Worm (Caenorhabditis elegans) whole organism, L4 larva: ENCODE measurements around the gene ZC443.1.

Experiments used
- T20F7.1 ChIP-seq: fragments of 200-800 bp; sonication (Bioruptor generic); optimal IDR thresholded peaks from 2 replicates; lab custom pipeline; 2018; ENCODE audit warnings: mild to moderate bottlenecking, missing genetic modification characterization, missing compliant biosample characterization
- arid-1 ChIP-seq: fragments of 200-800 bp; sonication (Bioruptor generic); conservative IDR thresholded peaks from 2 replicates; pipeline ENCODE4 v1.3.6; 2022; ENCODE audit warnings: missing genetic modification reagents, missing genetic modification characterization, missing compliant biosample characterization
- ceh-28 ChIP-seq: fragments of 150-350 bp; optimal IDR thresholded peaks from 2 replicates; lab custom pipeline; 2014; ENCODE audit warnings: missing biosample characterization, missing genetic modification reagents, missing genetic modification characterization
- ceh-62 ChIP-seq: sonication (generic microtip); optimal IDR thresholded peaks from 2 replicates; lab custom pipeline; 2017; ENCODE audit warnings: missing biosample characterization, missing genetic modification characterization
- ces-1 ChIP-seq: fragments of 150-350 bp; sonication (generic microtip); optimal IDR thresholded peaks from 4 replicates; lab custom pipeline; 2014; ENCODE audit warnings: missing biosample characterization, missing genetic modification reagents, missing genetic modification characterization
- daf-16 ChIP-seq, 3 experiments: sonication (generic microtip); optimal IDR thresholded peaks; 2 replicates each; lab custom pipeline; 2016 to 2017; ENCODE audit warnings: missing genetic modification characterization in 3 of 3, missing genetic modification reagents in 3 of 3, mild to moderate bottlenecking in 2 of 3, missing compliant biosample characterization in 2 of 3, missing biosample characterization in 1 of 3, moderate library complexity in 1 of 3
- daf-19 ChIP-seq: fragments of 200-800 bp; sonication (Bioruptor generic); conservative IDR thresholded peaks from 2 replicates; pipeline ENCODE4 v1.3.6; 2022; ENCODE audit warnings: missing genetic modification characterization, missing compliant biosample characterization
- dmd-8 ChIP-seq: fragments of 200-800 bp; sonication (Bioruptor generic); IDR thresholded peaks from 2 replicates; pipeline ENCODE4 v1.3.6; 2022; ENCODE audit warnings: missing genetic modification characterization, missing compliant biosample characterization
- dpl-1 ChIP-seq: fragments of 150-350 bp; optimal IDR thresholded peaks from 2 replicates; lab custom pipeline; 2014; ENCODE audit warnings: missing biosample characterization, missing genetic modification reagents, missing genetic modification characterization
- egl-27 ChIP-seq: sonication (generic microtip); optimal IDR thresholded peaks from 3 replicates; lab custom pipeline; 2017; ENCODE audit warnings: missing biosample characterization, missing genetic modification reagents, missing genetic modification characterization
- fos-1 ChIP-seq: fragments of 150-350 bp; optimal IDR thresholded peaks from 2 replicates; lab custom pipeline; 2014; ENCODE audit warnings: missing biosample characterization, missing genetic modification characterization
- hif-1 ChIP-seq, 2 experiments: sonication (generic microtip); optimal IDR thresholded peaks; 2 replicates each; lab custom pipeline; 2016 to 2017; ENCODE audit warnings: missing compliant biosample characterization in 2 of 2, missing genetic modification characterization in 2 of 2, missing genetic modification reagents in 2 of 2, missing genotype in 2 of 2, mild to moderate bottlenecking in 1 of 2
- hlh-30 ChIP-seq: sonication (generic microtip); optimal IDR thresholded peaks from 2 replicates; lab custom pipeline; 2017; ENCODE audit warnings: antibody characterized with exemption, mild to moderate bottlenecking, missing genetic modification characterization, missing compliant biosample characterization; ENCODE audit not compliant: insufficient read depth
- hmg-1.1 ChIP-seq: fragments of 200-800 bp; sonication (Bioruptor generic); IDR thresholded peaks from 2 replicates; pipeline ENCODE4 v1.3.6; 2022; ENCODE audit warnings: missing genetic modification reagents, missing genetic modification characterization, missing compliant biosample characterization
- jun-1 ChIP-seq: fragments of 150-350 bp; optimal IDR thresholded peaks from 2 replicates; lab custom pipeline; 2014; ENCODE audit warnings: missing biosample characterization, missing genetic modification reagents, missing genetic modification characterization
- lim-7 ChIP-seq: fragments of 200-800 bp; sonication (Bioruptor generic); IDR thresholded peaks from 2 replicates; pipeline ENCODE4 v1.3.6; 2022; ENCODE audit warnings: missing genetic modification characterization, missing compliant biosample characterization
- lin-15B ChIP-seq: fragments of 150-350 bp; sonication (generic microtip); optimal IDR thresholded peaks from 3 replicates; lab custom pipeline; 2014; ENCODE audit warnings: missing biosample characterization, missing genetic modification characterization
- lsy-2 ChIP-seq, 2 experiments: fragments of 150-350 bp in 1 of 2; sonication (generic microtip) in 1 of 2; optimal IDR thresholded peaks; 2 replicates each; lab custom pipeline; 2014 to 2017; ENCODE audit warnings: missing biosample characterization in 2 of 2, missing genetic modification characterization in 2 of 2
- madf-9 ChIP-seq: fragments of 200-800 bp; sonication (Bioruptor generic); conservative IDR thresholded peaks from 2 replicates; pipeline ENCODE4 v1.3.6; 2022; ENCODE audit warnings: missing genetic modification reagents, missing genetic modification characterization, missing compliant biosample characterization
- mdt-29 ChIP-seq: fragments of 200-800 bp; sonication (Bioruptor generic); IDR thresholded peaks from 2 replicates; pipeline ENCODE4 v1.3.6; 2022; ENCODE audit warnings: missing genetic modification reagents, missing genetic modification characterization, missing compliant biosample characterization
- mxl-3 ChIP-seq: fragments of 200-800 bp; sonication (Bioruptor generic); optimal IDR thresholded peaks from 2 replicates; lab custom pipeline; 2018; ENCODE audit warnings: mild to moderate bottlenecking, missing genetic modification characterization, missing compliant biosample characterization
- nhr-10 ChIP-seq: fragments of 150-350 bp; optimal IDR thresholded peaks from 2 replicates; lab custom pipeline; 2014; ENCODE audit warnings: missing biosample characterization, missing genetic modification characterization
- nhr-111 ChIP-seq: fragments of 200-800 bp; sonication (Bioruptor generic); optimal IDR thresholded peaks from 2 replicates; lab custom pipeline; 2018; ENCODE audit warnings: mild to moderate bottlenecking, missing genetic modification characterization, missing compliant biosample characterization
- nhr-25 ChIP-seq: sonication (generic microtip); optimal IDR thresholded peaks from 2 replicates; lab custom pipeline; 2017; ENCODE audit warnings: missing genetic modification characterization, mild to moderate bottlenecking, missing compliant biosample characterization, antibody characterized with exemption, moderate library complexity, borderline replicate concordance; ENCODE audit not compliant: insufficient read depth
- nhr-41 ChIP-seq: fragments of 200-800 bp; sonication (Bioruptor generic); IDR thresholded peaks from 2 replicates; pipeline ENCODE4 v1.3.6; 2022; ENCODE audit warnings: missing genetic modification reagents, missing genetic modification characterization, missing compliant biosample characterization
- nhr-42 ChIP-seq: fragments of 200-800 bp; sonication (Bioruptor generic); IDR thresholded peaks from 2 replicates; pipeline ENCODE4 v1.3.6; 2022; ENCODE audit warnings: missing genetic modification characterization, missing compliant biosample characterization
- nhr-6 ChIP-seq: fragments of 150-350 bp; optimal IDR thresholded peaks from 2 replicates; lab custom pipeline; 2014; ENCODE audit warnings: missing biosample characterization, missing genetic modification characterization
- nhr-76 ChIP-seq: fragments of 150-350 bp; optimal IDR thresholded peaks from 2 replicates; lab custom pipeline; 2014; ENCODE audit warnings: missing biosample characterization, missing genetic modification characterization
- pha-4 ChIP-seq, 2 experiments: fragments of 150-350 bp in 1 of 2; fragments of 200-800 bp in 1 of 2; sonication (Bioruptor generic) in 1 of 2; IDR thresholded peaks in 1 of 2; optimal IDR thresholded peaks in 1 of 2; 2 replicates each; pipeline versions ENCODE4 v1.3.6 to Lab custom; 2014 to 2022; ENCODE audit warnings: missing genetic modification characterization in 2 of 2, missing genetic modification reagents in 2 of 2, missing biosample characterization in 1 of 2, missing compliant biosample characterization in 1 of 2
- pqm-1 ChIP-seq: sonication (generic microtip); optimal IDR thresholded peaks from 2 replicates; lab custom pipeline; 2017; ENCODE audit warnings: missing biosample characterization, missing genetic modification characterization
- set-16 ChIP-seq: fragments of 200-800 bp; sonication (Bioruptor generic); IDR thresholded peaks from 2 replicates; pipeline ENCODE4 v1.3.6; 2022; ENCODE audit warnings: missing genetic modification reagents, missing genetic modification characterization, missing compliant biosample characterization
- unc-39 ChIP-seq: sonication (generic microtip); optimal IDR thresholded peaks from 2 replicates; lab custom pipeline; 2017; ENCODE audit warnings: missing biosample characterization, missing genetic modification characterization
- unc-62 ChIP-seq, 3 experiments: fragments of 150-350 bp in 1 of 3; sonication (generic microtip); optimal IDR thresholded peaks in 2 of 3; peaks in 1 of 3; 1 replicate in 1 of 3; 2 replicates in 2 of 3; lab custom pipeline; 2014 to 2017; ENCODE audit warnings: missing biosample characterization in 3 of 3, missing genetic modification characterization in 3 of 3, missing genetic modification reagents in 3 of 3, missing genotype in 1 of 3
- vab-7 ChIP-seq: fragments of 200-800 bp; sonication (Bioruptor generic); IDR thresholded peaks from 2 replicates; pipeline ENCODE4 v1.3.6; 2022; ENCODE audit warnings: missing genetic modification reagents, missing genetic modification characterization, missing compliant biosample characterization
- zip-2 ChIP-seq: fragments of 150-350 bp; optimal IDR thresholded peaks from 2 replicates; lab custom pipeline; 2014; ENCODE audit warnings: missing biosample characterization, missing genetic modification characterization

ZC443.1 gene

ce11 chrV:12773852-12774251, 36.0 kb downstream of the ZC443.1 start:
- no peak for TF ChIP-seq dmd-8 (GFP tag; lab: Robert Waterston, UW)
- no peak for TF ChIP-seq pha-4 (GFP tag; IDR thresholded peaks at IDR 0.05; lab: Robert Waterston, UW)
- no peak for TF ChIP-seq pha-4 (tag; optimal IDR thresholded peaks at IDR 0.05; lab: Kevin White, UChicago)
- no peak for TF ChIP-seq arid-1
- TF ChIP-seq lin-15B (tag; lab: Kevin White, UChicago) = no peak
- TF ChIP-seq hif-1 (tag; optimal IDR thresholded peaks at IDR 0.05; lab: Kevin White, UChicago) = no peak
- no peak for TF ChIP-seq fos-1 (tag; lab: Kevin White, UChicago)
- TF ChIP-seq daf-19 (GFP tag; lab: Robert Waterston, UW) = no peak
- no peak for TF ChIP-seq mxl-3
- TF ChIP-seq nhr-6 = no peak
- no peak for TF ChIP-seq unc-39 (tag; lab: Kevin White, UChicago)
- no peak for TF ChIP-seq lim-7 (GFP tag; lab: Robert Waterston, UW)

ce11 chrV:12773222-12773621, 36.7 kb downstream of the ZC443.1 start, which contains the start of gene ZC455.1:
ZC455.1 (plus strand) TSS chrV:12773522.
- TF ChIP-seq hmg-1.1 (GFP tag; lab: Robert Waterston, UW) (no peak), madf-9 (GFP tag; lab: Robert Waterston, UW) (no peak), nhr-76 (no peak), nhr-25 (tag; lab: Kevin White, UChicago) (no peak), nhr-111 (GFP tag; lab: Kevin White, UChicago) (no peak), zip-2 (tag; lab: Kevin White, UChicago) (no peak), egl-27 (tag; lab: Kevin White, UChicago) (no peak), ceh-62 (tag; lab: Kevin White, UChicago) (no peak), ces-1 (no peak), jun-1 (tag; lab: Kevin White, UChicago) (no peak), set-16 (no peak), nhr-10 (tag; lab: Kevin White, UChicago) (no peak), fos-1 (tag; lab: Kevin White, UChicago) (no peak), nhr-41 (GFP tag; lab: Robert Waterston, UW) (no peak)

- no peak for TF ChIP-seq nhr-42 (GFP tag; lab: Robert Waterston, UW)
- TF ChIP-seq vab-7 (GFP tag; lab: Robert Waterston, UW) = no peak
- peak in 1 of 2 experiments; percentile 47 for TF ChIP-seq unc-62 (GFP tag; optimal IDR thresholded peaks at IDR 0.05 in 1 of 2; lab: Kevin White, UChicago)
- no peak for TF ChIP-seq unc-62 (tag; optimal IDR thresholded peaks at IDR 0.05; lab: Kevin White, UChicago)
- no peak for TF ChIP-seq pqm-1
These were observed 40.9 kb downstream of the ZC443.1 start, which contains the start of gene srt-43 for ce11 chrV:12768946-12769345. srt-43 (plus strand) TSS chrV:12769246.

ce11 chrV:12763291-12763995, 46.4 kb downstream of the ZC443.1 start, which contains the start of the genes abcf-1 and scc-3:
abcf-1 (minus strand) TSS chrV:12763375.
scc-3 (plus strand) TSS chrV:12763945.
- TF ChIP-seq T20F7.1 (GFP tag; lab: Kevin White, UChicago) (peak; percentile 27), lsy-2 (tag; optimal IDR thresholded peaks at IDR 0.05; lab: Kevin White, UChicago) (peak in 1 of 2 experiments; percentile 96), ceh-28 (tag; lab: Kevin White, UChicago) (no peak), ceh-62 (tag; lab: Kevin White, UChicago) (no peak), mdt-29 (GFP tag; lab: Robert Waterston, UW) (no peak), zip-2 (tag; lab: Kevin White, UChicago) (peak; percentile 84), dpl-1 (GFP tag; lab: Kevin White, UChicago) (peak; percentile 32), hlh-30 (tag; lab: Kevin White, UChicago) (peak; percentile 23), daf-16 (GFP tag; optimal IDR thresholded peaks at IDR 0.05; lab: Kevin White, UChicago) (no peak), daf-16 (tag; optimal IDR thresholded peaks at IDR 0.05; lab: Kevin White, UChicago) (peak; percentile 60)
- TF ChIP-seq, all 104 proteins: peak for 6
